Fruit fly (Drosophila melanogaster) S2 (cell line): ENCODE results near the gene apolpp.

Experiments used
- CG8478 ChIP-seq: fragments of >200 bp; optimal IDR thresholded peaks from 2 replicates; lab custom pipeline; 2018
- CTCF ChIP-seq, 2 experiments: fragments of >200 bp; optimal IDR thresholded peaks; 2 replicates each; lab custom pipeline; 2018

- no peak for TF ChIP-seq CG8478 (lab: Kevin White, UChicago)
- no peak for TF ChIP-seq CTCF (optimal IDR thresholded peaks at IDR 0.05; lab: Kevin White, UChicago)
These were observed 63.2 kb downstream of the apolpp start, which contains the start of gene Arf4 for dm6 chr4:1123769-1124493.
